Fruit fly (Drosophila melanogaster) whole organism, embryonic: ENCODE measurements around the gene CalpB.

ENCODE experiments used
- B-H1 ChIP-seq: fragments of 200-800 bp; sonication (Bioruptor generic); IDR thresholded peaks from 3 replicates; pipeline ENCODE4 v1.3.6; 2022; ENCODE audit warnings: missing biosample characterization, missing genetic modification characterization
- CG10274 ChIP-seq: fragments of 200-800 bp; sonication (Bioruptor generic); optimal IDR thresholded peaks from 3 replicates; lab custom pipeline; 2017; ENCODE audit warnings: missing biosample characterization, mild to moderate bottlenecking, missing genetic modification characterization
- CG11398 ChIP-seq: fragments of 200-800 bp; sonication (Bioruptor generic); optimal IDR thresholded peaks from 2 replicates; lab custom pipeline; 2016; ENCODE audit warnings: missing biosample characterization, missing genetic modification characterization
- CG11560 ChIP-seq: fragments of 200-800 bp; sonication (Bioruptor generic); IDR thresholded peaks from 3 replicates; pipeline ENCODE4 v1.3.6; 2022; ENCODE audit warnings: missing biosample characterization, missing genetic modification characterization
- CG12299 ChIP-seq: fragments of 200-800 bp; sonication (Bioruptor generic); optimal IDR thresholded peaks from 2 replicates; lab custom pipeline; 2018; ENCODE audit warnings: missing biosample characterization, mild to moderate bottlenecking, missing genetic modification characterization
- CG14014 ChIP-seq: fragments of 200-800 bp; sonication (Bioruptor generic); IDR thresholded peaks from 2 replicates; pipeline ENCODE4 v1.3.6; 2022; ENCODE audit warnings: missing biosample characterization, missing genetic modification characterization
- CG14710 ChIP-seq: fragments of 200-800 bp; sonication (Bioruptor generic); optimal IDR thresholded peaks from 3 replicates; lab custom pipeline; 2019; ENCODE audit warnings: missing biosample characterization, mild to moderate bottlenecking, missing genetic modification characterization, moderate library complexity
- CG14860 ChIP-seq: fragments of 200-800 bp; sonication (Bioruptor generic); IDR thresholded peaks from 3 replicates; pipeline ENCODE4 v1.3.6; 2022; ENCODE audit warnings: missing biosample characterization, missing genetic modification characterization; ENCODE audit not compliant: partially characterized antibody
- CG16863 ChIP-seq: fragments of 200-800 bp; sonication (Bioruptor generic); optimal IDR thresholded peaks from 3 replicates; lab custom pipeline; 2016; ENCODE audit warnings: missing biosample characterization, missing genetic modification characterization
- CG17361 ChIP-seq: fragments of 200-800 bp; sonication (Bioruptor generic); IDR thresholded peaks from 3 replicates; pipeline ENCODE4 v1.3.6; 2022; ENCODE audit warnings: missing biosample characterization, missing genetic modification characterization
- CG30020 ChIP-seq: fragments of 200-800 bp; optimal IDR thresholded peaks from 2 replicates; lab custom pipeline; 2019; ENCODE audit warnings: missing biosample characterization, mild to moderate bottlenecking, missing genetic modification characterization, moderate library complexity
- CG33557 ChIP-seq: fragments of 200-800 bp; sonication (Bioruptor generic); optimal IDR thresholded peaks from 2 replicates; lab custom pipeline; 2019; ENCODE audit warnings: missing biosample characterization, mild to moderate bottlenecking, missing genetic modification characterization, moderate library complexity
- CG3407 ChIP-seq: fragments of 200-800 bp; sonication (Bioruptor generic); optimal IDR thresholded peaks from 2 replicates; lab custom pipeline; 2018; ENCODE audit warnings: missing biosample characterization, mild to moderate bottlenecking, missing genetic modification characterization
- CG4707 ChIP-seq: fragments of 200-800 bp; sonication (Bioruptor generic); optimal IDR thresholded peaks from 2 replicates; lab custom pipeline; 2018; ENCODE audit warnings: missing biosample characterization, mild to moderate bottlenecking, missing genetic modification characterization, moderate library complexity
- CG4820 ChIP-seq: fragments of 200-800 bp; sonication (Bioruptor generic); optimal IDR thresholded peaks from 3 replicates; lab custom pipeline; 2016; ENCODE audit warnings: missing biosample characterization, missing genetic modification characterization
- CG7271 ChIP-seq: fragments of 200-800 bp; sonication (Bioruptor generic); optimal IDR thresholded peaks from 2 replicates; lab custom pipeline; 2018; ENCODE audit warnings: missing biosample characterization, mild to moderate bottlenecking, missing genetic modification characterization, moderate library complexity
- CG7372 ChIP-seq: fragments of 200-800 bp; sonication (Bioruptor generic); IDR thresholded peaks from 2 replicates; pipeline ENCODE4 v1.3.6; 2022; ENCODE audit warnings: missing biosample characterization, missing genetic modification characterization
- E2f1 ChIP-seq: fragments of 200-800 bp; sonication (Bioruptor generic); IDR thresholded peaks from 2 replicates; pipeline ENCODE4 v1.3.6; 2022; ENCODE audit warnings: missing biosample characterization, missing genetic modification characterization
- HLHmδ ChIP-seq: fragments of 200-800 bp; sonication (Bioruptor generic); optimal IDR thresholded peaks from 2 replicates; lab custom pipeline; 2018; ENCODE audit warnings: missing biosample characterization, mild to moderate bottlenecking, missing genetic modification characterization, moderate library complexity
- Hey ChIP-seq: fragments of 200-800 bp; sonication (Bioruptor generic); optimal IDR thresholded peaks from 3 replicates; lab custom pipeline; 2018; ENCODE audit warnings: missing biosample characterization, mild to moderate bottlenecking, missing genetic modification characterization
- Hmr ChIP-seq: fragments of 200-800 bp; sonication (Bioruptor generic); optimal IDR thresholded peaks from 3 replicates; lab custom pipeline; 2017; ENCODE audit warnings: mild to moderate bottlenecking, missing biosample characterization, missing genetic modification reagents, missing genetic modification characterization
- Hsf ChIP-seq: fragments of 200-800 bp; sonication (Bioruptor generic); optimal IDR thresholded peaks from 3 replicates; lab custom pipeline; 2016; ENCODE audit warnings: missing biosample characterization, missing genetic modification characterization
- Rfx ChIP-seq: fragments of 200-800 bp; sonication (Bioruptor generic); IDR thresholded peaks from 2 replicates; pipeline ENCODE4 v1.3.6; 2022; ENCODE audit warnings: missing biosample characterization, missing genetic modification characterization
- Side ChIP-seq: fragments of 200-800 bp; sonication (Bioruptor generic); optimal IDR thresholded peaks from 2 replicates; lab custom pipeline; 2016; ENCODE audit warnings: missing biosample characterization, missing genetic modification characterization
- Sry-δ ChIP-seq: fragments of 200-800 bp; sonication (Bioruptor generic); optimal IDR thresholded peaks from 2 replicates; lab custom pipeline; 2016; ENCODE audit warnings: missing biosample characterization, missing genetic modification characterization
- ash1 ChIP-seq: fragments of 200-800 bp; sonication (Bioruptor generic); optimal IDR thresholded peaks from 2 replicates; lab custom pipeline; 2018; ENCODE audit warnings: missing biosample characterization, mild to moderate bottlenecking, missing genetic modification characterization
- ato ChIP-seq: fragments of 200-800 bp; sonication (Bioruptor generic); IDR thresholded peaks from 2 replicates; pipeline ENCODE4 v1.3.6; 2022; ENCODE audit warnings: missing biosample characterization, missing genetic modification characterization; ENCODE audit not compliant: partially characterized antibody
- bbx ChIP-seq: fragments of 200-800 bp; sonication (Bioruptor generic); IDR thresholded peaks from 2 replicates; pipeline ENCODE4 v1.3.6; 2022; ENCODE audit warnings: missing biosample characterization, missing genetic modification characterization; ENCODE audit not compliant: partially characterized antibody
- bigmax ChIP-seq: fragments of 200-800 bp; sonication (Bioruptor generic); optimal IDR thresholded peaks from 2 replicates; lab custom pipeline; 2018; ENCODE audit warnings: missing biosample characterization, mild to moderate bottlenecking, missing genetic modification characterization
- bsh ChIP-seq, 2 experiments: fragments of 200-800 bp; sonication (Bioruptor generic); optimal IDR thresholded peaks; 2 replicates each; lab custom pipeline; 2017 to 2018; ENCODE audit warnings: mild to moderate bottlenecking in 2 of 2, missing biosample characterization in 2 of 2, missing genetic modification characterization in 2 of 2, moderate library complexity in 1 of 2
- btn ChIP-seq: fragments of 200-800 bp; sonication (Bioruptor generic); optimal IDR thresholded peaks from 2 replicates; lab custom pipeline; 2016; ENCODE audit warnings: missing biosample characterization, missing genetic modification characterization
- chif ChIP-seq, 2 experiments: fragments of 200-800 bp; sonication (Bioruptor generic); optimal IDR thresholded peaks; 3 replicates each; lab custom pipeline; 2016; ENCODE audit warnings: missing biosample characterization in 2 of 2, missing genetic modification characterization in 2 of 2
- croc ChIP-seq: fragments of 200-800 bp; sonication (Bioruptor generic); conservative IDR thresholded peaks from 3 replicates; pipeline ENCODE4 v1.3.6; 2022; ENCODE audit warnings: missing biosample characterization, missing genetic modification characterization
- crol ChIP-seq: fragments of 200-800 bp; sonication (Bioruptor generic); IDR thresholded peaks from 2 replicates; pipeline ENCODE4 v1.3.6; 2022; ENCODE audit warnings: missing biosample characterization, missing genetic modification characterization
- danr ChIP-seq: fragments of 200-800 bp; sonication (Bioruptor generic); IDR thresholded peaks from 2 replicates; pipeline ENCODE4 v1.3.6; 2022; ENCODE audit warnings: missing biosample characterization, missing genetic modification characterization
- fd64A ChIP-seq: fragments of 200-800 bp; sonication (Bioruptor generic); optimal IDR thresholded peaks from 3 replicates; lab custom pipeline; 2018; ENCODE audit warnings: missing biosample characterization, mild to moderate bottlenecking, missing genetic modification characterization
- hb ChIP-seq: fragments of 200-800 bp; sonication (Bioruptor generic); IDR thresholded peaks from 3 replicates; pipeline ENCODE4 v1.3.6; 2022; ENCODE audit warnings: missing biosample characterization, missing genetic modification characterization; ENCODE audit not compliant: partially characterized antibody
- insv ChIP-seq, 2 experiments: fragments of 200-800 bp; sonication (Bioruptor generic); optimal IDR thresholded peaks; 3 replicates each; lab custom pipeline; 2016 to 2018; ENCODE audit warnings: missing biosample characterization in 2 of 2, missing genetic modification characterization in 2 of 2
- jing ChIP-seq: fragments of 200-800 bp; sonication (Bioruptor generic); optimal IDR thresholded peaks from 2 replicates; lab custom pipeline; 2018; ENCODE audit warnings: missing biosample characterization, mild to moderate bottlenecking, missing genetic modification characterization
- nerfin-1 ChIP-seq: fragments of 200-800 bp; sonication (Bioruptor generic); optimal IDR thresholded peaks from 3 replicates; lab custom pipeline; 2019; ENCODE audit warnings: missing biosample characterization, mild to moderate bottlenecking, missing genetic modification characterization, moderate library complexity
- prd ChIP-seq, 3 experiments: fragments of >200 bp in 2 of 3; fragments of 200-800 bp in 1 of 3; sonication (Bioruptor generic) in 1 of 3; optimal IDR thresholded peaks in 2 of 3; IDR thresholded peaks in 1 of 3; 2 replicates in 2 of 3; 3 replicates in 1 of 3; pipeline versions ENCODE4 v1.3.6 to Lab custom; 2017 to 2022; ENCODE audit warnings: missing biosample characterization in 1 of 3, missing genetic modification characterization in 1 of 3
- sc ChIP-seq, 3 experiments: fragments of >200 bp in 2 of 3; fragments of 200-800 bp in 1 of 3; sonication (Bioruptor generic) in 1 of 3; optimal IDR thresholded peaks; 2 replicates in 2 of 3; 3 replicates in 1 of 3; lab custom pipeline; 2017; ENCODE audit warnings: mild to moderate bottlenecking in 1 of 3, missing biosample characterization in 1 of 3, missing genetic modification characterization in 1 of 3, missing genetic modification reagents in 1 of 3
- slp2 ChIP-seq: fragments of 200-800 bp; sonication (Bioruptor generic); optimal IDR thresholded peaks from 2 replicates; lab custom pipeline; 2016; ENCODE audit warnings: missing biosample characterization, missing genetic modification characterization
- trh ChIP-seq: fragments of 200-800 bp; sonication (Bioruptor generic); optimal IDR thresholded peaks from 2 replicates; lab custom pipeline; 2016; ENCODE audit warnings: missing biosample characterization, missing genetic modification characterization
- tup ChIP-seq: fragments of 200-800 bp; sonication (Bioruptor generic); optimal IDR thresholded peaks from 2 replicates; lab custom pipeline; 2016; ENCODE audit warnings: missing biosample characterization, mild to moderate bottlenecking, missing genetic modification characterization, moderate library complexity
- twi ChIP-seq: fragments of 200-800 bp; optimal IDR thresholded peaks from 2 replicates; lab custom pipeline; 2019; ENCODE audit warnings: missing biosample characterization, mild to moderate bottlenecking, missing genetic modification characterization, moderate library complexity
- vfl ChIP-seq: fragments of 200-800 bp; sonication (Bioruptor generic); optimal IDR thresholded peaks from 2 replicates; lab custom pipeline; 2016; ENCODE audit warnings: missing biosample characterization, missing genetic modification characterization
- vvl ChIP-seq: fragments of 200-800 bp; sonication (Bioruptor generic); IDR thresholded peaks from 2 replicates; pipeline ENCODE4 v1.3.6; 2022; ENCODE audit warnings: missing biosample characterization, missing genetic modification characterization

Gene CalpB

dm6 chr3L:9856430-9857218 is 31.9 kb upstream of the CalpB start (continued):
- TF ChIP-seq CG14710 (tag; lab: Kevin White, UChicago) (peak; percentile 90), vvl (GFP tag; lab: Robert Waterston, UW) (peak; percentile 94), crol (GFP tag; lab: Robert Waterston, UW) (no peak), jing (peak; percentile 48), Hsf (GFP tag; lab: Kevin White, UChicago) (no peak), prd (optimal IDR thresholded peaks at IDR 0.05; lab: Kevin White, UChicago) (no peak), prd (GFP tag; IDR thresholded peaks at IDR 0.05; lab: Robert Waterston, UW) (peak; percentile 93), bsh (GFP tag; optimal IDR thresholded peaks at IDR 0.05; lab: Kevin White, UChicago) (peak in 1 of 2 experiments; percentile 95), HLHmδ (GFP tag; lab: Kevin White, UChicago) (no peak), tup (GFP tag; lab: Kevin White, UChicago) (peak; percentile 12), CG14014 (GFP tag; lab: Robert Waterston, UW) (peak; percentile 63; the same call in 1 of the 2 replicates), CG11560 (tag; lab: Robert Waterston, UW) (no peak), slp2 (GFP tag; lab: Kevin White, UChicago) (no peak), bbx (GFP tag; lab: Robert Waterston, UW) (no peak), Side (GFP tag; lab: Kevin White, UChicago) (no peak), CG4707 (GFP tag; lab: Kevin White, UChicago) (peak; percentile 74), hb (GFP tag; lab: Robert Waterston, UW) (no peak), CG7271 (peak; percentile 86), sc (optimal IDR thresholded peaks at IDR 0.05; lab: Kevin White, UChicago) (no peak), sc (GFP tag; optimal IDR thresholded peaks at IDR 0.05; lab: Kevin White, UChicago) (peak; percentile 79), CG30020 (tag; lab: Kevin White, UChicago) (peak; percentile 9), CG33557 (GFP tag; lab: Kevin White, UChicago) (peak; percentile 88), fd64A (GFP tag; lab: Kevin White, UChicago) (peak; percentile 30), danr (GFP tag; lab: Robert Waterston, UW) (peak; percentile 80), ato (GFP tag; lab: Robert Waterston, UW) (no peak), Hey (no peak), CG17361 (peak; percentile 73), nerfin-1 (tag; lab: Kevin White, UChicago) (peak; percentile 86), croc (GFP tag; lab: Robert Waterston, UW) (peak; percentile 85), btn (GFP tag; lab: Kevin White, UChicago) (no peak), CG12299 (peak; percentile 77), Hmr (peak; percentile 54), CG4820 (GFP tag; lab: Kevin White, UChicago) (peak; percentile 79), B-H1 (GFP tag; lab: Robert Waterston, UW) (peak; percentile 59; the same call in 2 of the 3 replicates), E2f1 (GFP tag; lab: Robert Waterston, UW) (peak; percentile 91), trh (peak; percentile 35), insv (GFP tag; optimal IDR thresholded peaks at IDR 0.05; lab: Kevin White, UChicago) (no peak), CG10274 (GFP tag; lab: Kevin White, UChicago) (no peak), twi (tag; lab: Kevin White, UChicago) (no peak), CG7372 (peak; percentile 62), CG14860 (GFP tag; lab: Robert Waterston, UW) (no peak), Sry-δ (GFP tag; lab: Kevin White, UChicago) (no peak), CG3407 (GFP tag; lab: Kevin White, UChicago) (peak; percentile 82), bigmax (GFP tag; lab: Kevin White, UChicago) (no peak), Rfx (GFP tag; lab: Robert Waterston, UW) (peak; percentile 72), CG16863 (GFP tag; lab: Kevin White, UChicago) (no peak), vfl (GFP tag; lab: Kevin White, UChicago) (no peak), chif (GFP tag; optimal IDR thresholded peaks at IDR 0.05; lab: Kevin White, UChicago) (peak; percentile 24 to 54), ash1 (GFP tag; lab: Kevin White, UChicago) (no peak), CG11398 (GFP tag; lab: Kevin White, UChicago) (no peak)
